Fruit fly (Drosophila melanogaster) whole organism, embryonic: Measurements from ENCODE around the gene Nubp1.

ENCODE experiments used
- Antp ChIP-seq: fragments of 200-800 bp; sonication (Bioruptor generic); optimal IDR thresholded peaks from 3 replicates; lab custom pipeline; 2016; ENCODE audit warnings: missing biosample characterization, missing genetic modification characterization
- B-H2 ChIP-seq: fragments of 200-800 bp; sonication (Bioruptor generic); optimal IDR thresholded peaks from 2 replicates; lab custom pipeline; 2018; ENCODE audit warnings: missing biosample characterization, mild to moderate bottlenecking, missing genetic modification characterization
- Bdp1 ChIP-seq: fragments of 200-800 bp; sonication (Bioruptor generic); optimal IDR thresholded peaks from 3 replicates; lab custom pipeline; 2016; ENCODE audit warnings: missing biosample characterization, missing genetic modification characterization
- CG10267 ChIP-seq: fragments of 200-800 bp; sonication (Bioruptor generic); optimal IDR thresholded peaks from 2 replicates; lab custom pipeline; 2018; ENCODE audit warnings: missing biosample characterization, mild to moderate bottlenecking, missing genetic modification characterization, moderate library complexity
- CG10462 ChIP-seq: fragments of 200-800 bp; sonication (Bioruptor generic); optimal IDR thresholded peaks from 2 replicates; lab custom pipeline; 2016; ENCODE audit warnings: missing biosample characterization, missing genetic modification characterization
- CG11247 ChIP-seq: fragments of 200-800 bp; sonication (Bioruptor generic); IDR thresholded peaks from 2 replicates; pipeline ENCODE4 v1.3.6; 2022; ENCODE audit warnings: missing biosample characterization, missing genetic modification characterization
- CG12769 ChIP-seq: fragments of 200-800 bp; sonication (Bioruptor generic); optimal IDR thresholded peaks from 2 replicates; lab custom pipeline; 2019; ENCODE audit warnings: missing biosample characterization, mild to moderate bottlenecking, missing genetic modification characterization, moderate library complexity
- CG18599 ChIP-seq: fragments of 200-800 bp; sonication (Bioruptor generic); optimal IDR thresholded peaks from 3 replicates; lab custom pipeline; 2017; ENCODE audit warnings: missing biosample characterization, missing genetic modification characterization, mild to moderate bottlenecking, moderate library complexity, missing genetic modification reagents
- CG2889 ChIP-seq: fragments of 200-800 bp; sonication (Bioruptor generic); IDR thresholded peaks from 3 replicates; pipeline ENCODE4 v1.3.6; 2022; ENCODE audit warnings: missing biosample characterization, missing genetic modification characterization
- CG30431 ChIP-seq: fragments of 200-800 bp; sonication (Bioruptor generic); optimal IDR thresholded peaks from 2 replicates; lab custom pipeline; 2017; ENCODE audit warnings: missing biosample characterization, missing genetic modification characterization
- CG3163 ChIP-seq: fragments of 200-800 bp; sonication (Bioruptor generic); optimal IDR thresholded peaks from 3 replicates; lab custom pipeline; 2016; ENCODE audit warnings: missing biosample characterization, missing genetic modification characterization
- CG32772 ChIP-seq: fragments of 200-800 bp; sonication (Bioruptor generic); IDR thresholded peaks from 2 replicates; pipeline ENCODE4 v1.3.6; 2022; ENCODE audit warnings: missing biosample characterization, missing genetic modification characterization
- CG34224 ChIP-seq: fragments of 200-800 bp; sonication (Bioruptor generic); IDR thresholded peaks from 3 replicates; pipeline ENCODE4 v1.3.6; 2022; ENCODE audit warnings: missing biosample characterization, missing genetic modification characterization; ENCODE audit not compliant: partially characterized antibody
- CG4617 ChIP-seq: fragments of 200-800 bp; sonication (Bioruptor generic); optimal IDR thresholded peaks from 3 replicates; lab custom pipeline; 2016; ENCODE audit warnings: missing biosample characterization, missing genetic modification characterization, borderline replicate concordance
- CG5953 ChIP-seq: fragments of 200-800 bp; sonication (Bioruptor generic); IDR thresholded peaks from 2 replicates; pipeline ENCODE4 v1.3.6; 2022; ENCODE audit warnings: missing biosample characterization, missing genetic modification characterization
- CG6254 ChIP-seq: fragments of 200-800 bp; sonication (Bioruptor generic); optimal IDR thresholded peaks from 3 replicates; lab custom pipeline; 2017; ENCODE audit warnings: mild to moderate bottlenecking, missing biosample characterization, missing genetic modification reagents, missing genetic modification characterization
- CG6654 ChIP-seq: fragments of 200-800 bp; sonication (Bioruptor generic); optimal IDR thresholded peaks from 2 replicates; lab custom pipeline; 2017; ENCODE audit warnings: missing biosample characterization, mild to moderate bottlenecking, missing genetic modification characterization
- CG8478 ChIP-seq: fragments of >200 bp; optimal IDR thresholded peaks from 2 replicates; lab custom pipeline; 2018
- CG8924 ChIP-seq: fragments of 200-800 bp; optimal IDR thresholded peaks from 3 replicates; lab custom pipeline; 2019; ENCODE audit warnings: missing biosample characterization, mild to moderate bottlenecking, missing genetic modification characterization, moderate library complexity
- CkIIα-i1 ChIP-seq: fragments of 200-800 bp; sonication (Bioruptor generic); IDR thresholded peaks from 2 replicates; pipeline ENCODE4 v1.3.6; 2022; ENCODE audit warnings: missing biosample characterization, missing genetic modification characterization
- CoRest ChIP-seq: fragments of 200-800 bp; sonication (Bioruptor generic); optimal IDR thresholded peaks from 3 replicates; lab custom pipeline; 2018; ENCODE audit warnings: missing biosample characterization, mild to moderate bottlenecking, missing genetic modification characterization, moderate library complexity
- Dip2 ChIP-seq: fragments of 200-800 bp; sonication (Bioruptor generic); IDR thresholded peaks from 2 replicates; pipeline ENCODE4 v1.3.6; 2022; ENCODE audit warnings: missing biosample characterization, missing genetic modification characterization
- ERR ChIP-seq: fragments of 200-800 bp; sonication (Bioruptor generic); optimal IDR thresholded peaks from 2 replicates; lab custom pipeline; 2016; ENCODE audit warnings: missing biosample characterization, missing genetic modification characterization
- H2.0 ChIP-seq: fragments of 200-800 bp; sonication (Bioruptor generic); IDR thresholded peaks from 2 replicates; pipeline ENCODE4 v1.3.6; 2022; ENCODE audit warnings: missing biosample characterization, missing genetic modification characterization
- Kr ChIP-seq: fragments of 200-800 bp; sonication (Bioruptor generic); optimal IDR thresholded peaks from 2 replicates; lab custom pipeline; 2017; ENCODE audit warnings: missing biosample characterization, mild to moderate bottlenecking, missing genetic modification characterization
- MBD-R2 ChIP-seq: fragments of 200-800 bp; sonication (Bioruptor generic); IDR thresholded peaks from 2 replicates; pipeline ENCODE4 v1.3.6; 2022; ENCODE audit warnings: missing biosample characterization, missing genetic modification characterization
- MESR4 ChIP-seq: fragments of 200-800 bp; sonication (Bioruptor generic); optimal IDR thresholded peaks from 2 replicates; lab custom pipeline; 2018; ENCODE audit warnings: missing biosample characterization, mild to moderate bottlenecking, missing genetic modification characterization, moderate library complexity
- Mad ChIP-seq: fragments of 200-800 bp; sonication (Bioruptor generic); optimal IDR thresholded peaks from 2 replicates; lab custom pipeline; 2016; ENCODE audit warnings: missing biosample characterization, missing genetic modification characterization
- Med ChIP-seq: fragments of 200-800 bp; sonication (Bioruptor generic); peaks from one replicate; lab custom pipeline; 2016; ENCODE audit warnings: missing biosample characterization, missing genetic modification characterization, mild to moderate bottlenecking, inconsistent platforms, moderate library complexity
- Neu2 ChIP-seq: fragments of 200-800 bp; sonication (Bioruptor generic); optimal IDR thresholded peaks from 3 replicates; lab custom pipeline; 2016; ENCODE audit warnings: missing biosample characterization, missing genetic modification characterization, borderline replicate concordance
- Poxn ChIP-seq: fragments of 200-800 bp; sonication (Bioruptor generic); IDR thresholded peaks from 2 replicates; pipeline ENCODE4 v1.3.6; 2022; ENCODE audit warnings: missing biosample characterization, missing genetic modification characterization
- Sox102F ChIP-seq: fragments of 200-800 bp; sonication (Bioruptor generic); optimal IDR thresholded peaks from 2 replicates; lab custom pipeline; 2018; ENCODE audit warnings: missing biosample characterization, mild to moderate bottlenecking, missing genetic modification characterization, moderate library complexity
- corto ChIP-seq: fragments of 200-800 bp; sonication (Bioruptor generic); optimal IDR thresholded peaks from 2 replicates; lab custom pipeline; 2016; ENCODE audit warnings: missing biosample characterization, mild to moderate bottlenecking, missing genetic modification characterization, moderate library complexity
- dysf ChIP-seq: fragments of 200-800 bp; sonication (Bioruptor generic); IDR thresholded peaks from 3 replicates; pipeline ENCODE4 v1.3.6; 2022; ENCODE audit warnings: missing biosample characterization, missing genetic modification characterization
- ewg ChIP-seq: fragments of 200-800 bp; sonication (Bioruptor generic); optimal IDR thresholded peaks from 3 replicates; lab custom pipeline; 2017; ENCODE audit warnings: mild to moderate bottlenecking, missing biosample characterization, missing genetic modification reagents, missing genetic modification characterization
- fd102C ChIP-seq: fragments of 200-800 bp; sonication (Bioruptor generic); optimal IDR thresholded peaks from 2 replicates; lab custom pipeline; 2018; ENCODE audit warnings: missing biosample characterization, mild to moderate bottlenecking, missing genetic modification characterization, moderate library complexity
- fd3F ChIP-seq: fragments of 200-800 bp; sonication (Bioruptor generic); optimal IDR thresholded peaks from 2 replicates; lab custom pipeline; 2018; ENCODE audit warnings: missing biosample characterization, mild to moderate bottlenecking, missing genetic modification characterization, moderate library complexity
- gem ChIP-seq: fragments of 200-800 bp; sonication (Bioruptor generic); optimal IDR thresholded peaks from 2 replicates; lab custom pipeline; 2019; ENCODE audit warnings: missing biosample characterization, mild to moderate bottlenecking, missing genetic modification characterization, moderate library complexity
- kni ChIP-seq: fragments of 200-800 bp; sonication (Bioruptor generic); optimal IDR thresholded peaks from 3 replicates; lab custom pipeline; 2017; ENCODE audit warnings: mild to moderate bottlenecking, missing biosample characterization, missing genetic modification reagents, missing genetic modification characterization
- pros ChIP-seq: fragments of 200-800 bp; sonication (Bioruptor generic); optimal IDR thresholded peaks from 3 replicates; lab custom pipeline; 2019; ENCODE audit warnings: missing biosample characterization, mild to moderate bottlenecking, missing genetic modification characterization, moderate library complexity
- pzg ChIP-seq: fragments of 200-800 bp; sonication (Bioruptor generic); optimal IDR thresholded peaks from 3 replicates; lab custom pipeline; 2018; ENCODE audit warnings: missing biosample characterization, mild to moderate bottlenecking, missing genetic modification characterization, moderate library complexity
- rib ChIP-seq: fragments of 200-800 bp; sonication (Bioruptor generic); IDR thresholded peaks from 2 replicates; pipeline ENCODE4 v1.3.6; 2022; ENCODE audit warnings: missing biosample characterization, missing genetic modification characterization
- scrt ChIP-seq: fragments of 200-800 bp; sonication (Bioruptor generic); optimal IDR thresholded peaks from 2 replicates; lab custom pipeline; 2018; ENCODE audit warnings: missing biosample characterization, mild to moderate bottlenecking, missing genetic modification characterization, moderate library complexity
- slp2 ChIP-seq: fragments of 200-800 bp; sonication (Bioruptor generic); optimal IDR thresholded peaks from 2 replicates; lab custom pipeline; 2016; ENCODE audit warnings: missing biosample characterization, missing genetic modification characterization
- sob ChIP-seq: fragments of 200-800 bp; sonication (Bioruptor generic); IDR thresholded peaks from 2 replicates; pipeline ENCODE4 v1.3.6; 2022; ENCODE audit warnings: missing biosample characterization, missing genetic modification characterization
- stwl ChIP-seq: fragments of 200-800 bp; sonication (Bioruptor generic); optimal IDR thresholded peaks from 3 replicates; lab custom pipeline; 2018; ENCODE audit warnings: missing biosample characterization, mild to moderate bottlenecking, missing genetic modification characterization, moderate library complexity
- tap ChIP-seq: fragments of 200-800 bp; optimal IDR thresholded peaks from 3 replicates; lab custom pipeline; 2019; ENCODE audit warnings: missing biosample characterization, mild to moderate bottlenecking, missing genetic modification characterization, moderate library complexity

Nubp1 gene

DNA sequence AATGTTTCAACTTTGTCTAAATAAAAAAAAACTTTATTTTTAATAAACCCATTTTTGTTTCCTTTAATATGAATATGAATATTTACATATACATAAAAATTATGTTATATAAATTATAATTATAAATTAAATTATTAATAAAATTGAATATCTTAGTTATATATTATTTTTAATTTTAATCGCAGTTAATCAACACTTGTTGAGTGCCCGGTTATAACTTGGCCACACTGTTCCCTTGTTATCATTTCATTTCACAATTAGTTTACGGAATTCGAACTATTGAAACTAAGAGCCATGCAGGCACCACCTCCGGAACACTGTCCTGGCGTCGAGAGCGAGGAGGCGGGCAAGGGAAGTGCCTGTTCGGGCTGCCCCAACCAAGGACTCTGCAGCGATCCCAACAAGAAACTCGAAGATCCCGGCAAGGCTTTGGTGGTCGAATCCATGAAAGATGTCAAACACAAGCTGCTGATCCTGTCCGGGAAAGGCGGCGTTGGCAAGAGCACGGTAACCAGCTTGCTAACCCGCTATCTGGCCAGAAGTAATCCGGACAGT lies at the start of gene Nubp1:
Gene Nubp1 (plus strand): TSS at position 213 of the 555 bp plus-strand sequence.
- no peak for TF ChIP-seq CG6254 (GFP tag; lab: Kevin White, UChicago)
- no peak for TF ChIP-seq CG5953 (GFP tag; lab: Robert Waterston, UW)
- TF ChIP-seq CG34224 (GFP tag; lab: Robert Waterston, UW): 0 out of 3 replicates have a peak, but pooled peaks have one; percentile 31
- TF ChIP-seq CG2889 (GFP tag; lab: Robert Waterston, UW): no peak
- TF ChIP-seq MESR4 (GFP tag; lab: Kevin White, UChicago): peak; percentile 68
- TF ChIP-seq CG3163 (GFP tag; lab: Kevin White, UChicago): no peak
- no peak for TF ChIP-seq Antp (GFP tag; lab: Kevin White, UChicago)
- TF ChIP-seq MBD-R2 (GFP tag; lab: Robert Waterston, UW): peak; percentile 50
- TF ChIP-seq kni (GFP tag; lab: Kevin White, UChicago): no peak
- no peak for TF ChIP-seq fd102C (GFP tag; lab: Kevin White, UChicago)
- no peak for TF ChIP-seq Kr (GFP tag; lab: Kevin White, UChicago)
- TF ChIP-seq Med: peak; percentile 57
- TF ChIP-seq tap: no peak
- TF ChIP-seq CG4617: peak; percentile 67
- peak; percentile 10; the same call in 1 of the 2 replicates for TF ChIP-seq sob (GFP tag; lab: Robert Waterston, UW)
- TF ChIP-seq CG10462: no peak
- no peak for TF ChIP-seq gem (tag; lab: Kevin White, UChicago)
- TF ChIP-seq CG6654 (GFP tag; lab: Kevin White, UChicago): no peak
- peak; percentile 76 for TF ChIP-seq stwl (tag; lab: Kevin White, UChicago)
- TF ChIP-seq pzg: peak; percentile 11
- TF ChIP-seq ERR (GFP tag; lab: Kevin White, UChicago): no peak
- peak; percentile 67 for TF ChIP-seq CG10267 (tag; lab: Kevin White, UChicago)
- no peak for TF ChIP-seq Sox102F (GFP tag; lab: Kevin White, UChicago)
- TF ChIP-seq CG32772 (GFP tag; lab: Robert Waterston, UW): no peak

DNA sequence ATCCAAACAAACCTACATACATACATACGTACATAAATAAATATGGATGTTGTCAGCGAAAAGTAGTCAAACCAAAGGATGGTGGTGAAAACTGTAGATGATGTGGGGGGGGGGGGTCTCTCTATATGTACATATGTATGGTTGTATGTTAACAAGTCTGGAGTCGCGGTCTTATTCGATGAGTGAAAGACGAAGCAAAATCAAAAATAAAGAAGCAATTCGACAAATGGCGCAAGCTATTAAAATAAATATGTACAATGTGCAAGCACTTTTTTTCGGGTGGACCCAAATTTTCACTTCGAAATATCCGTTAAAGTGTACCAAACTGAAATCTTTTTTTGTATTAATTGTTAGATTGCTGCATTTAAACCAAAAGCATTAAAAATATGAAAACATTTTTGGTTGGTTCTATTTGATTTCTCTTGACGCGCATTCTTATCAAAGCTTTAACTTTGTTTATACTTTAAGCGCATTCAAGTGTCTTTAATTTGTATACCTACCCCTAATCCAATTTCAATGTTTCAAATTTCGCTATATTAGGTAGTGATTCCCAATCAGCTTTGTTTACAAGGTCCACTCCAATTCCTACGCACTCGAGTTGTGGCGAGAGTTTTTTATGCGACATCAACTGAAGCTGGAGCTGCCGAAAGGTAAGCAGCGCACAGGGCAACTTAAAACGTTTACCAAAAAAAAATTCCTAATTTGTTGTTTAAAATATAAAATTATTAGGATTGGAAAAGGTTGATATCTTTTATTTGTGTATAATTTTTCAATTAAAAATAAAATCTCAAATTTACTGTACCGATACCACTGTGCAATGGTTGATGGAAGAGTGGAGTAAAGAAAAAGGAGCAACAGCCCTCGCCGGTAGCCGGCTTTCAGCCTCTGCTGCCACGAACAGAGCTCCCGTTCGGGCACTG lies 48.1 kb upstream of the Nubp1 start, which contains the start of gene CG31807:
Gene CG31807 (minus strand): TSS at position 51 of the 920 bp plus-strand sequence.
- TF ChIP-seq H2.0 (GFP tag; lab: Robert Waterston, UW) (0 out of 2 replicates have a peak, but pooled peaks have one; percentile 3), CG34224 (GFP tag; lab: Robert Waterston, UW) (no peak), scrt (GFP tag; lab: Kevin White, UChicago) (peak; percentile 77), Dip2 (GFP tag; lab: Robert Waterston, UW) (no peak), CG8924 (peak; percentile 83), slp2 (GFP tag; lab: Kevin White, UChicago) (peak; percentile 34), Bdp1 (GFP tag; lab: Kevin White, UChicago) (peak; percentile 12), CoRest (tag; lab: Kevin White, UChicago) (peak; percentile 63), B-H2 (GFP tag; lab: Kevin White, UChicago) (peak; percentile 8), CG11247 (GFP tag; lab: Robert Waterston, UW) (no peak), Neu2 (GFP tag; lab: Kevin White, UChicago) (no peak), fd3F (GFP tag; lab: Kevin White, UChicago) (peak; percentile 45), corto (GFP tag; lab: Kevin White, UChicago) (peak; percentile 84), Mad (GFP tag; lab: Kevin White, UChicago) (no peak), pros (GFP tag; lab: Kevin White, UChicago) (peak; percentile 18), ewg (GFP tag; lab: Kevin White, UChicago) (peak; percentile 45), Poxn (GFP tag; lab: Robert Waterston, UW) (no peak; the same call in 1 of the 2 replicates), CG30431 (GFP tag; lab: Kevin White, UChicago) (peak; percentile 36), CG18599 (peak; percentile 81), CkIIα-i1 (GFP tag; lab: Robert Waterston, UW) (no peak), CG8478 (lab: Kevin White, UChicago) (no peak), rib (GFP tag; lab: Robert Waterston, UW) (no peak), CG12769 (tag; lab: Kevin White, UChicago) (peak; percentile 10), dysf (GFP tag; lab: Robert Waterston, UW) (peak; percentile 60; the same call in 1 of the 3 replicates)
